Fruit fly (Drosophila melanogaster) whole organism, embryonic: ENCODE measurements around the gene Sfp77F.
A peak's percentile ranks its signal among the peaks of the same experiment; 100 is the strongest.

Experiments used
- Abd-B ChIP-seq: fragments of 200-800 bp; sonication (Bioruptor generic); optimal IDR thresholded peaks from 2 replicates; lab custom pipeline; 2018; ENCODE audit warnings: missing biosample characterization, mild to moderate bottlenecking, missing genetic modification characterization, moderate library complexity
- Aef1 ChIP-seq: fragments of 200-800 bp; sonication (Bioruptor generic); IDR thresholded peaks from 3 replicates; pipeline ENCODE4 v1.3.6; 2022; ENCODE audit warnings: missing biosample characterization, missing genetic modification characterization
- Atf6 ChIP-seq: fragments of 200-800 bp; sonication (Bioruptor generic); IDR thresholded peaks from 2 replicates; pipeline ENCODE4 v1.3.6; 2022; ENCODE audit warnings: missing biosample characterization, missing genetic modification characterization
- Awh ChIP-seq: fragments of 200-800 bp; sonication (Bioruptor generic); IDR thresholded peaks from 2 replicates; pipeline ENCODE4, ENCODE4 v1.3.6; 2022; ENCODE audit warnings: missing biosample characterization, missing genetic modification characterization
- CG10267 ChIP-seq: fragments of 200-800 bp; sonication (Bioruptor generic); optimal IDR thresholded peaks from 2 replicates; lab custom pipeline; 2018; ENCODE audit warnings: missing biosample characterization, mild to moderate bottlenecking, missing genetic modification characterization, moderate library complexity
- CG10431 ChIP-seq: fragments of 200-800 bp; sonication (Bioruptor generic); optimal IDR thresholded peaks from 3 replicates; lab custom pipeline; 2018; ENCODE audit warnings: missing biosample characterization, mild to moderate bottlenecking, missing genetic modification characterization
- CG10654 ChIP-seq: fragments of 200-800 bp; sonication (Bioruptor generic); optimal IDR thresholded peaks from 2 replicates; lab custom pipeline; 2016; ENCODE audit warnings: missing biosample characterization, missing genetic modification characterization
- CG10979 ChIP-seq: fragments of 200-800 bp; sonication (Bioruptor generic); optimal IDR thresholded peaks from 2 replicates; lab custom pipeline; 2018; ENCODE audit warnings: missing biosample characterization, mild to moderate bottlenecking, missing genetic modification characterization, moderate library complexity
- CG12219 ChIP-seq: fragments of 200-800 bp; sonication (Bioruptor generic); optimal IDR thresholded peaks from 3 replicates; lab custom pipeline; 2018; ENCODE audit warnings: missing biosample characterization, mild to moderate bottlenecking, missing genetic modification characterization
- CG12299 ChIP-seq: fragments of 200-800 bp; sonication (Bioruptor generic); optimal IDR thresholded peaks from 2 replicates; lab custom pipeline; 2018; ENCODE audit warnings: missing biosample characterization, mild to moderate bottlenecking, missing genetic modification characterization
- CG13424 ChIP-seq: fragments of 200-800 bp; sonication (Bioruptor generic); optimal IDR thresholded peaks from 2 replicates; lab custom pipeline; 2019; ENCODE audit warnings: missing biosample characterization, mild to moderate bottlenecking, missing genetic modification characterization, moderate library complexity
- CG13775 ChIP-seq: fragments of 200-800 bp; sonication (Bioruptor generic); optimal IDR thresholded peaks from 3 replicates; lab custom pipeline; 2017; ENCODE audit warnings: missing biosample characterization, mild to moderate bottlenecking, missing genetic modification characterization
- CG14710 ChIP-seq: fragments of 200-800 bp; sonication (Bioruptor generic); optimal IDR thresholded peaks from 3 replicates; lab custom pipeline; 2019; ENCODE audit warnings: missing biosample characterization, mild to moderate bottlenecking, missing genetic modification characterization, moderate library complexity
- CG15696 ChIP-seq: fragments of 200-800 bp; sonication (Bioruptor generic); optimal IDR thresholded peaks from 2 replicates; lab custom pipeline; 2019; ENCODE audit warnings: missing biosample characterization, mild to moderate bottlenecking, missing genetic modification characterization, moderate library complexity
- CG16815 ChIP-seq: fragments of 200-800 bp; sonication (Bioruptor generic); optimal IDR thresholded peaks from 3 replicates; lab custom pipeline; 2017; ENCODE audit warnings: missing biosample characterization, mild to moderate bottlenecking, missing genetic modification characterization
- CG18262 ChIP-seq: fragments of 200-800 bp; optimal IDR thresholded peaks from 3 replicates; lab custom pipeline; 2019; ENCODE audit warnings: missing biosample characterization, mild to moderate bottlenecking, missing genetic modification characterization, moderate library complexity
- CG2129 ChIP-seq: fragments of 200-800 bp; sonication (Bioruptor generic); IDR thresholded peaks from 2 replicates; pipeline ENCODE4 v1.3.6; 2022; ENCODE audit warnings: missing biosample characterization, missing genetic modification characterization; ENCODE audit not compliant: partially characterized antibody
- CG2678 ChIP-seq: fragments of 200-800 bp; sonication (Bioruptor generic); optimal IDR thresholded peaks from 3 replicates; lab custom pipeline; 2019; ENCODE audit warnings: missing biosample characterization, mild to moderate bottlenecking, missing genetic modification characterization, moderate library complexity
- CG2875 ChIP-seq: fragments of 200-800 bp; sonication (Bioruptor generic); optimal IDR thresholded peaks from 2 replicates; lab custom pipeline; 2017; ENCODE audit warnings: missing biosample characterization, mild to moderate bottlenecking, missing genetic modification characterization, missing genetic modification reagents
- CG30431 ChIP-seq: fragments of 200-800 bp; sonication (Bioruptor generic); optimal IDR thresholded peaks from 2 replicates; lab custom pipeline; 2017; ENCODE audit warnings: missing biosample characterization, missing genetic modification characterization
- CG31441 ChIP-seq: fragments of 200-800 bp; sonication (Bioruptor generic); IDR thresholded peaks from 2 replicates; pipeline ENCODE4 v1.3.6; 2022; ENCODE audit warnings: missing biosample characterization, missing genetic modification characterization
- CG34422 ChIP-seq: fragments of 200-800 bp; sonication (Bioruptor generic); IDR thresholded peaks from 3 replicates; pipeline ENCODE4 v1.3.6; 2022; ENCODE audit warnings: missing biosample characterization, missing genetic modification characterization
- CG4424 ChIP-seq: fragments of 200-800 bp; sonication (Bioruptor generic); optimal IDR thresholded peaks from 3 replicates; lab custom pipeline; 2016; ENCODE audit warnings: missing biosample characterization, missing genetic modification characterization
- CG6689 ChIP-seq: fragments of 200-800 bp; sonication (Bioruptor generic); IDR thresholded peaks from 2 replicates; pipeline ENCODE4 v1.3.6; 2022; ENCODE audit warnings: missing biosample characterization, missing genetic modification characterization
- CG7556 ChIP-seq: fragments of 200-800 bp; sonication (Bioruptor generic); optimal IDR thresholded peaks from 2 replicates; lab custom pipeline; 2017; ENCODE audit warnings: missing biosample characterization, mild to moderate bottlenecking, missing genetic modification characterization
- CG9437 ChIP-seq: fragments of 200-800 bp; sonication (Bioruptor generic); optimal IDR thresholded peaks from 2 replicates; lab custom pipeline; 2018; ENCODE audit warnings: missing biosample characterization, mild to moderate bottlenecking, missing genetic modification characterization
- CG9727 ChIP-seq: fragments of 200-800 bp; sonication (Bioruptor generic); optimal IDR thresholded peaks from 3 replicates; lab custom pipeline; 2017; ENCODE audit warnings: missing biosample characterization, mild to moderate bottlenecking, missing genetic modification characterization
- HHEX ChIP-seq: fragments of 200-800 bp; sonication (Bioruptor generic); optimal IDR thresholded peaks from 3 replicates; lab custom pipeline; 2017; ENCODE audit warnings: missing biosample characterization, mild to moderate bottlenecking, missing genetic modification characterization, missing genetic modification reagents
- Hr3 ChIP-seq: fragments of 200-800 bp; sonication (Bioruptor generic); optimal IDR thresholded peaks from 3 replicates; lab custom pipeline; 2016; ENCODE audit warnings: missing biosample characterization, missing genetic modification characterization
- Jarid2 ChIP-seq: fragments of 200-800 bp; sonication (Bioruptor generic); optimal IDR thresholded peaks from 3 replicates; lab custom pipeline; 2017; ENCODE audit warnings: mild to moderate bottlenecking, missing biosample characterization, missing genetic modification reagents, missing genetic modification characterization
- MTF-1 ChIP-seq: fragments of 200-800 bp; sonication (Bioruptor generic); optimal IDR thresholded peaks from 2 replicates; lab custom pipeline; 2018; ENCODE audit warnings: missing biosample characterization, mild to moderate bottlenecking, missing genetic modification characterization, borderline replicate concordance
- Spps ChIP-seq: fragments of 200-800 bp; sonication (Bioruptor generic); optimal IDR thresholded peaks from 2 replicates; lab custom pipeline; 2018; ENCODE audit warnings: missing biosample characterization, mild to moderate bottlenecking, missing genetic modification characterization
- Ssrp ChIP-seq: fragments of 200-800 bp; sonication (Bioruptor generic); optimal IDR thresholded peaks from 2 replicates; lab custom pipeline; 2018; ENCODE audit warnings: missing biosample characterization, mild to moderate bottlenecking, missing genetic modification characterization, moderate library complexity
- bsh ChIP-seq, 2 experiments: fragments of 200-800 bp; sonication (Bioruptor generic); optimal IDR thresholded peaks; 2 replicates each; lab custom pipeline; 2017 to 2018; ENCODE audit warnings: mild to moderate bottlenecking in 2 of 2, missing biosample characterization in 2 of 2, missing genetic modification characterization in 2 of 2, moderate library complexity in 1 of 2
- btn ChIP-seq: fragments of 200-800 bp; sonication (Bioruptor generic); optimal IDR thresholded peaks from 2 replicates; lab custom pipeline; 2016; ENCODE audit warnings: missing biosample characterization, missing genetic modification characterization
- dpn ChIP-seq, 2 experiments: fragments of 200-800 bp; sonication (Bioruptor generic); optimal IDR thresholded peaks; 3 replicates each; lab custom pipeline; 2016; ENCODE audit warnings: missing biosample characterization in 2 of 2, missing genetic modification characterization in 2 of 2
- esg ChIP-seq: fragments of 200-800 bp; sonication (Bioruptor generic); conservative IDR thresholded peaks from 2 replicates; pipeline ENCODE4 v1.3.6; 2022; ENCODE audit warnings: missing biosample characterization, missing genetic modification characterization
- fd96Cb ChIP-seq: fragments of 200-800 bp; sonication (Bioruptor generic); optimal IDR thresholded peaks from 2 replicates; lab custom pipeline; 2018; ENCODE audit warnings: missing biosample characterization, mild to moderate bottlenecking, missing genetic modification characterization, moderate library complexity
- gem ChIP-seq: fragments of 200-800 bp; sonication (Bioruptor generic); optimal IDR thresholded peaks from 2 replicates; lab custom pipeline; 2019; ENCODE audit warnings: missing biosample characterization, mild to moderate bottlenecking, missing genetic modification characterization, moderate library complexity
- nmo ChIP-seq: fragments of 200-800 bp; sonication (Bioruptor generic); optimal IDR thresholded peaks from 2 replicates; lab custom pipeline; 2018; ENCODE audit warnings: missing biosample characterization, mild to moderate bottlenecking, missing genetic modification characterization, moderate library complexity
- nom ChIP-seq: fragments of 200-800 bp; sonication (Bioruptor generic); optimal IDR thresholded peaks from 2 replicates; lab custom pipeline; 2017; ENCODE audit warnings: missing biosample characterization, missing genetic modification characterization, mild to moderate bottlenecking, moderate library complexity, missing genetic modification reagents
- pho ChIP-seq: fragments of 200-800 bp; sonication (Bioruptor generic); optimal IDR thresholded peaks from 2 replicates; lab custom pipeline; 2016; ENCODE audit warnings: missing biosample characterization, missing genetic modification characterization
- phol ChIP-seq: fragments of 200-800 bp; sonication (Bioruptor generic); optimal IDR thresholded peaks from 3 replicates; lab custom pipeline; 2018; ENCODE audit warnings: missing biosample characterization, mild to moderate bottlenecking, missing genetic modification characterization, moderate library complexity
- pros ChIP-seq: fragments of 200-800 bp; sonication (Bioruptor generic); optimal IDR thresholded peaks from 3 replicates; lab custom pipeline; 2019; ENCODE audit warnings: missing biosample characterization, mild to moderate bottlenecking, missing genetic modification characterization, moderate library complexity
- run ChIP-seq: fragments of 200-800 bp; sonication (Bioruptor generic); optimal IDR thresholded peaks from 3 replicates; lab custom pipeline; 2018; ENCODE audit warnings: missing biosample characterization, mild to moderate bottlenecking, missing genetic modification characterization
- tio ChIP-seq: fragments of 200-800 bp; sonication (Bioruptor generic); optimal IDR thresholded peaks from 2 replicates; lab custom pipeline; 2017; ENCODE audit warnings: missing biosample characterization, missing genetic modification characterization, inconsistent platforms

Gene Sfp77F

DNA sequence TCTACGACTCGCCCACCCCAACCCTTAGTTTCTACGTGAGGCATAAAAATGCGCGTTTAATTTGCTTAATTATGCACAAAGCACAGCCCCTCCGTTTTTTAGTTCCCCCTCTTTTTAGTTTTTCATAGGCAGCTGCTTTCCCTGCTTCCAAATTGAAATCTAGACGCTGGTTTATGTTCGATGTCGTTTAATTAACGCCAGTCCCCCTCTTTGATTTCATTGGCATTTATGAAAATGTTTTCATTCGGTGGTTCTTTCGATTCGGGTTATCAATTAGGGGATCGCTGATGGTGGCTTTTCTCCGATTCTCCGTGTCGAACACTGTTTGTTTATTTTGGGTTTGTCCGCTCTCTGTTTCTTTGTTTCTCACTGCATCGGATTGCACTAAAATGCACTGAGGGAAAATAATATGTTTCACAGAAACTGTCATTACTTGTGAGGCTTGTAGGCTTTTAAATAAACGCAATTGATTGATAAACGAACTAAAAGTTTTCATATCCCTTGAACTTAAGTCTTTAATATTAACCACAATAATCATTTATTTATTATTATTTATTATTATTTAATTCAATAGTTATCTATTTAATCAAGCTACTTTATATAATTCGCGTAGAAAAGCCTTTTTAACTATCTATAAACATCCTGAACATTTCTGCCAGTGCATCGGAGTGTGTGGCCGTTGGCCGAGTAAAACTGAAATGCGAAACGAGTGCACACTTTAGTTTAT, 33.0 kb upstream of the Sfp77F start (continued):
- peak; percentile 79 for TF ChIP-seq gem (tag; lab: Kevin White, UChicago)
- TF ChIP-seq CG15696 (tag; lab: Kevin White, UChicago) = peak; percentile 41
- TF ChIP-seq CG12299 (tag; lab: Kevin White, UChicago) = no peak
- peak; percentile 64; the same call in 1 of the 2 replicates for TF ChIP-seq Awh (GFP tag; lab: Robert Waterston, UW)
- peak; percentile 17 for TF ChIP-seq CG30431 (GFP tag; lab: Kevin White, UChicago)
- peak; percentile 68 for TF ChIP-seq Spps (tag; lab: Kevin White, UChicago)
- TF ChIP-seq CG10267 (tag; lab: Kevin White, UChicago) = peak; percentile 68
- peak; percentile 36 to 79 for TF ChIP-seq bsh (GFP tag; optimal IDR thresholded peaks at IDR 0.05; lab: Kevin White, UChicago)
- TF ChIP-seq CG31441 (GFP tag; lab: Robert Waterston, UW) = peak; percentile 81
- TF ChIP-seq MTF-1 = no peak
- TF ChIP-seq Jarid2 (GFP tag; lab: Kevin White, UChicago) = no peak
- peak; percentile 82 for TF ChIP-seq phol (tag; lab: Kevin White, UChicago)
- TF ChIP-seq CG7556 (GFP tag; lab: Kevin White, UChicago) = peak; percentile 45
- TF ChIP-seq CG14710 = peak; percentile 76
- no peak for TF ChIP-seq CG10431 (GFP tag; lab: Kevin White, UChicago)
- peak; percentile 18; the same call in 1 of the 2 replicates for TF ChIP-seq CG6689 (GFP tag; lab: Robert Waterston, UW)
- TF ChIP-seq CG10654 = no peak
- peak; percentile 48 for TF ChIP-seq CG13424 (tag; lab: Kevin White, UChicago)
- TF ChIP-seq tio = peak; percentile 22
- peak; percentile 26 for TF ChIP-seq nom (GFP tag; lab: Kevin White, UChicago)
- TF ChIP-seq CG13775 = peak; percentile 32
- peak; percentile 9 for TF ChIP-seq run (tag; lab: Kevin White, UChicago)
- TF ChIP-seq CG2875 (GFP tag; lab: Kevin White, UChicago) = peak; percentile 36
- TF ChIP-seq HHEX = no peak
- peak; percentile 31 for TF ChIP-seq Hr3 (GFP tag; lab: Kevin White, UChicago)
- peak; percentile 82 for TF ChIP-seq CG10979 (tag; lab: Kevin White, UChicago)
- no peak for TF ChIP-seq Atf6 (GFP tag; lab: Robert Waterston, UW)
- TF ChIP-seq pros (GFP tag; lab: Kevin White, UChicago) = no peak
- no peak for TF ChIP-seq pho
- peak; percentile 59 for TF ChIP-seq CG9727 (GFP tag; lab: Kevin White, UChicago)
- TF ChIP-seq dpn (GFP tag; optimal IDR thresholded peaks at IDR 0.05; lab: Kevin White, UChicago) = peak in 1 of 2 experiments; percentile 15
- peak; percentile 8 for TF ChIP-seq CG16815
- no peak for TF ChIP-seq CG12219 (GFP tag; lab: Kevin White, UChicago)
- no peak for TF ChIP-seq btn (GFP tag; lab: Kevin White, UChicago)
- no peak for TF ChIP-seq CG2129 (GFP tag; lab: Robert Waterston, UW)
- TF ChIP-seq Abd-B (GFP tag; lab: Kevin White, UChicago) = peak; percentile 48
- peak; percentile 61 for TF ChIP-seq fd96Cb
- TF ChIP-seq esg (GFP tag; lab: Robert Waterston, UW) = no peak
- peak; percentile 77 for TF ChIP-seq nmo (GFP tag; lab: Kevin White, UChicago)
- peak; percentile 64 for TF ChIP-seq CG2678
- peak; percentile 84 for TF ChIP-seq CG18262
- peak; percentile 70 for TF ChIP-seq Ssrp (tag; lab: Kevin White, UChicago)
- TF ChIP-seq CG9437 (GFP tag; lab: Kevin White, UChicago) = peak; percentile 32
- TF ChIP-seq CG34422 = no peak
- TF ChIP-seq Aef1 = no peak
- peak; percentile 39 for TF ChIP-seq CG4424
